Worm (Caenorhabditis elegans): ENCODE measurements around the gene noa-1.

- TF ChIP-seq B0310.2 (tag; optimal IDR thresholded peaks at IDR 0.05) (no peak), ama-1 (optimal IDR thresholded peaks at IDR 0.05) (no peak), tbx-11 (GFP tag; IDR thresholded peaks at IDR 0.05) (no peak), hnd-1 (tag; optimal IDR thresholded peaks at IDR 0.05) (no peak), hmbx-1 (tag; optimal IDR thresholded peaks at IDR 0.05) (no peak), ets-7 (tag; optimal IDR thresholded peaks at IDR 0.05) (no peak), flt-1 (GFP tag; IDR thresholded peaks at IDR 0.05) (no peak), F13C5.2 (tag; optimal IDR thresholded peaks at IDR 0.05) (no peak), tra-4 (tag; optimal IDR thresholded peaks at IDR 0.05) (no peak), ceh-36 (tag; optimal IDR thresholded peaks at IDR 0.05) (no peak), aly-1 (tag; optimal IDR thresholded peaks at IDR 0.05) (no peak), pes-1 (GFP tag; IDR thresholded peaks at IDR 0.05) (no peak)
Observed at ce11 chrII:13521179-13521616, 19.7 kb downstream of the noa-1 start.
